Fruit fly (Drosophila melanogaster): ENCODE measurements around the gene CG3036.
A peak's percentile ranks its signal among the peaks of the same experiment; 100 is the strongest.

- TF ChIP-seq CG33017 (tag; optimal IDR thresholded peaks at IDR 0.05) (no peak), Hr96 (GFP tag; optimal IDR thresholded peaks at IDR 0.05) (no peak), tj (GFP tag; optimal IDR thresholded peaks at IDR 0.05) (peak; percentile 49), toe (GFP tag; optimal IDR thresholded peaks at IDR 0.05) (no peak), cic (GFP tag; optimal IDR thresholded peaks at IDR 0.05) (peak; percentile 61)
Observed at dm6 chr2L:4896484-4897205, 4.7 kb downstream of the CG3036 start.

All from whole organism, adult.